Worm (Caenorhabditis elegans): Measurements from ENCODE around the gene ifd-1.

DNA sequence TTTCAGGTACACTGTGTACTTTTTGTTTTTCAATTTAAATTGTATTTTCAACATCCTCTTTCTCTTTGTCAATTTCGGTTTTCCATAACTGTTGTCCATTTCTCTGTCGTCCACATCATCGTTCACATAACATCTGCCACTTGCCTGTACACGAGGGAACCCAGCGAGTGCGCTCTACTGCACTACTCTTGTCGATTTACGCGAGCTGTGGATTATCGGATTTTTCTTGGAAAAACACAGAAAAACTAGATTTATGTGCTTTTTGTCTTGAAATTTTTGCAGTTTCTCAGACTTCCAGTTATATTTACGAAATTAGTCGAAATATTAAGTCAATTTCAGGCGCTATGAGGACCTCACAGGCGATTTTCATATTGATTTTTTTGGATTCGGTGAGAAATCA is 32.4 kb downstream of the ifd-1 start, which contains the start of gene chup-1:
- TF ChIP-seq fkh-10 (GFP tag; optimal IDR thresholded peaks at IDR 0.05) (no peak), ceh-82 (tag; optimal IDR thresholded peaks at IDR 0.05) (no peak), zag-1 (tag; optimal IDR thresholded peaks at IDR 0.05) (no peak), madf-9 (GFP tag; conservative IDR thresholded peaks at IDR 0.05) (no peak), ces-1 (GFP tag; optimal IDR thresholded peaks at IDR 0.05) (no peak)

Measured in whole organism, L4 larva.